Fruit fly (Drosophila melanogaster): Measurements from ENCODE around the gene CG4631.

Gene CG4631

DNA sequence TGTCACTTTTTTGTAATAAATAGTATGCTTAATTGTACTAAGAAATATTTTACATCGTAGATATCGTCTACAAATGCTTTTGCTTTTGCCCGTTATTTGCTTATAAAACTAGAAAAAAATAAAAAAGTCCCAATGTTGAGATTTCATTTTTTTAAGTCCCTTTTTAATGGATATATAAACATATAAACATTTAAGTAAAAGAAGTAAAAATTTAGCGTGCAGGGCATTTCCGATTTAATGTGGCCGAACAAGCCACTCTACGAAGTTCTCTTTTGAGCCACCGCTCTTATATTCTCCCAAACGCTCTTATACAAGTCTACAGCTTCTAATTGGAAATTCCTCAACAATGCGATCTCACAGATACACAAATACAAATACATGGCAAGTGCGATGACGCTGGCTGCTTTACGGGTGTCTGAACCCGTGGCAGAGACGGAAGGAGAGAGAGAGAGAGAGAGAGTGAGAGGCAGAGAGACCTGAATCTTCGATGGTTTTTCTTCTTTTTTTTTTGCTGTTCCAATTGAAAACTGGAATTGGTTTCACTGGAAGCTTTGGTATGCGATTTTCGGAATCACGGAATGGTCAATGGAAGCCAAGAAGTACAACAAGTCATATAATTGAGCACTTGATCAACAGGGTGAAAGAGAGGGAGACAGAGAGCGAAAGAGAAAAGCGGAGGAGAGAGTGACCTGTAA, 19.4 kb upstream of the CG4631 start (continued):
- TF ChIP-seq Met (GFP tag; optimal IDR thresholded peaks at IDR 0.05) (peak; percentile 48), Ets96B (tag; optimal IDR thresholded peaks at IDR 0.05) (no peak), esn (GFP tag; optimal IDR thresholded peaks at IDR 0.05) (peak; percentile 21), Smox (GFP tag; optimal IDR thresholded peaks at IDR 0.05) (no peak), fd59A (GFP tag; optimal IDR thresholded peaks at IDR 0.05) (peak; percentile 6), OdsH (GFP tag; optimal IDR thresholded peaks at IDR 0.05) (no peak), Eip93F (GFP tag; optimal IDR thresholded peaks at IDR 0.05) (peak; percentile 3), dac (GFP tag; optimal IDR thresholded peaks at IDR 0.05) (no peak), fd85E (GFP tag; optimal IDR thresholded peaks at IDR 0.05) (peak; percentile 13), net (GFP tag; optimal IDR thresholded peaks at IDR 0.05) (peak; percentile 71), Sox14 (GFP tag; optimal IDR thresholded peaks at IDR 0.05) (peak; percentile 37), CG7368 (GFP tag; optimal IDR thresholded peaks at IDR 0.05) (no peak), topi (GFP tag; optimal IDR thresholded peaks at IDR 0.05) (peak; percentile 4), Hr38 (GFP tag; optimal IDR thresholded peaks at IDR 0.05) (no peak), vri (GFP tag; optimal IDR thresholded peaks at IDR 0.05) (peak; percentile 43), CG11762 (GFP tag; optimal IDR thresholded peaks at IDR 0.05; ENCODE audit: insufficient read depth) (peak; percentile 18)

DNA sequence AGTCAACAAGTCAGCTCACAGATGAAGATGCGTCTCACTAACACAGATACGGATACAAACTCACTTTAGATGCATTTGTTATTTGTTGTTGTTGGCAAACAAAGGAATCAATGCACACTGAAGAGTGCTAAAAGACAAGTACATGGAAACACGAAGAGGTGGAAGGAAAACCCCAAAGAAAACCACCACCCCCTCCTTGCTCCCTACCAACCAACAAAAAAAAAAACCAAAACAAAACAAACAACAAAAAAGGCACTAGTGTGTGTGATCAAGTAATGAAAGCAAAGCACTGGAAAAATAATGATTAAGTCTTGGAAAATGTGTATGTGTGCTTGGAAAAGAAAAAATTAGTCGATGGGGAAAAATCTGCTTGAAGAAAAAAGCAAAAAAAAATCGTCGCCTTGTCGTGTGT, 18.5 kb upstream of the CG4631 start:
- TF ChIP-seq CG6808 (GFP tag; optimal IDR thresholded peaks at IDR 0.05) = no peak
- TF ChIP-seq fkh (GFP tag; optimal IDR thresholded peaks at IDR 0.05) = peak; percentile 69
- no peak for TF ChIP-seq fd85E (GFP tag; optimal IDR thresholded peaks at IDR 0.05)
- TF ChIP-seq Sox14 (GFP tag; optimal IDR thresholded peaks at IDR 0.05) = peak; percentile 29
- TF ChIP-seq CG11294 (GFP tag; IDR thresholded peaks at IDR 0.05) = 0 out of 2 replicates have a peak, but pooled peaks have one; percentile 18
- peak; percentile 45 for TF ChIP-seq CG16779 (tag; optimal IDR thresholded peaks at IDR 0.05)
- TF ChIP-seq CG6163 (GFP tag; IDR thresholded peaks at IDR 0.05) = peak; percentile 67; the same call in 2 of the 3 replicates
- TF ChIP-seq CG31627 (GFP tag; optimal IDR thresholded peaks at IDR 0.05) = no peak
- no peak for TF ChIP-seq Eip93F (GFP tag; optimal IDR thresholded peaks at IDR 0.05)
- no peak for TF ChIP-seq lz (GFP tag; optimal IDR thresholded peaks at IDR 0.05)
- peak; percentile 69 for TF ChIP-seq CG8119 (GFP tag; IDR thresholded peaks at IDR 0.05)
- TF ChIP-seq CG15336 (GFP tag; IDR thresholded peaks at IDR 0.05) = peak; percentile 68
- no peak for TF ChIP-seq CG34406 (GFP tag; optimal IDR thresholded peaks at IDR 0.05)
- TF ChIP-seq dsx (GFP tag; optimal IDR thresholded peaks at IDR 0.05; ENCODE audit: poor library complexity, severe bottlenecking) = peak; percentile 19
- TF ChIP-seq net (GFP tag; optimal IDR thresholded peaks at IDR 0.05) = peak; percentile 50
- peak; percentile 34 for TF ChIP-seq Hr4 (GFP tag; optimal IDR thresholded peaks at IDR 0.05)
- no peak for TF ChIP-seq topi (GFP tag; optimal IDR thresholded peaks at IDR 0.05)
- peak in 1 of 2 experiments; percentile 68 for TF ChIP-seq salr (GFP tag; optimal IDR thresholded peaks at IDR 0.05)
- TF ChIP-seq eg (GFP tag; IDR thresholded peaks at IDR 0.05) = peak; percentile 72; the same call in 2 of the 3 replicates
- TF ChIP-seq achi (GFP tag; optimal IDR thresholded peaks at IDR 0.05) = peak; percentile 18
- peak; percentile 47 for TF ChIP-seq dac (GFP tag; optimal IDR thresholded peaks at IDR 0.05)
- TF ChIP-seq ss (GFP tag; optimal IDR thresholded peaks at IDR 0.05) = peak; percentile 24 to 45
- no peak for TF ChIP-seq CG6792 (GFP tag; optimal IDR thresholded peaks at IDR 0.05)
- TF ChIP-seq Sox102F (GFP tag; optimal IDR thresholded peaks at IDR 0.05) = no peak
- no peak for TF ChIP-seq spab (GFP tag; optimal IDR thresholded peaks at IDR 0.05)
- TF ChIP-seq Lpt (GFP tag; optimal IDR thresholded peaks at IDR 0.05) = peak; percentile 74
- TF ChIP-seq Ets96B (tag; optimal IDR thresholded peaks at IDR 0.05) = peak; percentile 22
- TF ChIP-seq Met (GFP tag; optimal IDR thresholded peaks at IDR 0.05) = no peak
- no peak for TF ChIP-seq CG11762 (GFP tag; optimal IDR thresholded peaks at IDR 0.05; ENCODE audit: insufficient read depth)
- TF ChIP-seq CG6276 (GFP tag; optimal IDR thresholded peaks at IDR 0.05) = peak; percentile 51
- TF ChIP-seq Eip78C (GFP tag) = peak; percentile 64

Measured in whole organism, prepupa.